Worm (Caenorhabditis elegans) whole organism, L4 larva: ENCODE results near the gene R10F2.5.

Experiments used
- F49E8.2 ChIP-seq: sonication (generic microtip); optimal IDR thresholded peaks from 2 replicates; lab custom pipeline; 2016; ENCODE audit warnings: missing compliant biosample characterization, mild to moderate bottlenecking, missing genetic modification characterization, borderline replicate concordance
- R02D3.7 ChIP-seq: fragments of 150-350 bp; sonication (generic microtip); optimal IDR thresholded peaks from 3 replicates; lab custom pipeline; 2014; ENCODE audit warnings: missing biosample characterization, missing genetic modification characterization
- T20F7.1 ChIP-seq: fragments of 200-800 bp; sonication (Bioruptor generic); optimal IDR thresholded peaks from 2 replicates; lab custom pipeline; 2018; ENCODE audit warnings: mild to moderate bottlenecking, missing genetic modification characterization, missing compliant biosample characterization
- Y105C5A.15 ChIP-seq: fragments of 200-800 bp; sonication (Bioruptor generic); IDR thresholded peaks from 2 replicates; pipeline ENCODE4 v1.3.6; 2022; ENCODE audit warnings: missing genetic modification characterization, missing compliant biosample characterization
- Y48G9A.11 ChIP-seq: fragments of 200-800 bp; sonication (Bioruptor generic); IDR thresholded peaks from 2 replicates; pipeline ENCODE4 v1.3.6; 2022; ENCODE audit warnings: missing genetic modification reagents, missing genetic modification characterization, missing compliant biosample characterization
- aha-1 ChIP-seq: fragments of 150-350 bp; peaks from one replicate; lab custom pipeline; 2014; ENCODE audit warnings: missing biosample characterization, missing genetic modification characterization
- aly-2 ChIP-seq: sonication (generic microtip); optimal IDR thresholded peaks from 2 replicates; lab custom pipeline; 2018; ENCODE audit warnings: missing biosample characterization, missing genetic modification characterization
- ama-1 ChIP-seq: fragments of 150-350 bp; optimal IDR thresholded peaks from 2 replicates; lab custom pipeline; 2014; ENCODE audit warnings: inconsistent platforms, mixed read lengths
- ceh-32 ChIP-seq: sonication (generic microtip); optimal IDR thresholded peaks from 2 replicates; lab custom pipeline; 2016; ENCODE audit warnings: mild to moderate bottlenecking, missing genetic modification characterization, missing compliant biosample characterization; ENCODE audit not compliant: poor library complexity
- ceh-44 ChIP-seq: fragments of 200-800 bp; sonication (Bioruptor generic); IDR thresholded peaks from 2 replicates; pipeline ENCODE4 v1.3.6; 2022; ENCODE audit warnings: missing genetic modification reagents, missing genetic modification characterization, missing compliant biosample characterization
- ceh-62 ChIP-seq: sonication (generic microtip); optimal IDR thresholded peaks from 2 replicates; lab custom pipeline; 2017; ENCODE audit warnings: missing biosample characterization, missing genetic modification characterization
- ceh-82 ChIP-seq: sonication (generic microtip); optimal IDR thresholded peaks from 2 replicates; lab custom pipeline; 2017; ENCODE audit warnings: missing biosample characterization, missing genetic modification characterization
- ctbp-1 ChIP-seq: fragments of 200-800 bp; sonication (Bioruptor generic); IDR thresholded peaks from 2 replicates; pipeline ENCODE4 v1.3.6; 2022; ENCODE audit warnings: missing genetic modification reagents, missing genetic modification characterization, missing compliant biosample characterization
- daf-12 ChIP-seq: fragments of 150-350 bp; optimal IDR thresholded peaks from 2 replicates; lab custom pipeline; 2014; ENCODE audit warnings: missing biosample characterization, missing genetic modification reagents, missing genetic modification characterization
- daf-16 ChIP-seq, 3 experiments: sonication (generic microtip); optimal IDR thresholded peaks; 2 replicates each; lab custom pipeline; 2016 to 2017; ENCODE audit warnings: missing genetic modification characterization in 3 of 3, missing genetic modification reagents in 3 of 3, mild to moderate bottlenecking in 2 of 3, missing compliant biosample characterization in 2 of 3, missing biosample characterization in 1 of 3, moderate library complexity in 1 of 3
- daf-19 ChIP-seq: fragments of 200-800 bp; sonication (Bioruptor generic); conservative IDR thresholded peaks from 2 replicates; pipeline ENCODE4 v1.3.6; 2022; ENCODE audit warnings: missing genetic modification characterization, missing compliant biosample characterization
- dmd-8 ChIP-seq: fragments of 200-800 bp; sonication (Bioruptor generic); IDR thresholded peaks from 2 replicates; pipeline ENCODE4 v1.3.6; 2022; ENCODE audit warnings: missing genetic modification characterization, missing compliant biosample characterization
- dpl-1 ChIP-seq: fragments of 150-350 bp; optimal IDR thresholded peaks from 2 replicates; lab custom pipeline; 2014; ENCODE audit warnings: missing biosample characterization, missing genetic modification reagents, missing genetic modification characterization
- duxl-1 ChIP-seq: sonication (generic microtip); optimal IDR thresholded peaks from 2 replicates; lab custom pipeline; 2016; ENCODE audit warnings: mild to moderate bottlenecking, missing genetic modification characterization, moderate library complexity, missing compliant biosample characterization; ENCODE audit not compliant: poor library complexity
- gei-8 ChIP-seq: fragments of 200-800 bp; sonication (Bioruptor generic); optimal IDR thresholded peaks from 2 replicates; lab custom pipeline; 2018; ENCODE audit warnings: mild to moderate bottlenecking, missing genetic modification characterization, missing compliant biosample characterization
- hlh-11 ChIP-seq: fragments of 200-800 bp; sonication (Bioruptor generic); optimal IDR thresholded peaks from 2 replicates; lab custom pipeline; 2018; ENCODE audit warnings: mild to moderate bottlenecking, missing genetic modification characterization, missing compliant biosample characterization
- jun-1 ChIP-seq: fragments of 150-350 bp; optimal IDR thresholded peaks from 2 replicates; lab custom pipeline; 2014; ENCODE audit warnings: missing biosample characterization, missing genetic modification reagents, missing genetic modification characterization
- lin-13 ChIP-seq: fragments of 150-350 bp; optimal IDR thresholded peaks from 2 replicates; lab custom pipeline; 2014; ENCODE audit warnings: missing biosample characterization, missing genetic modification reagents, missing genetic modification characterization
- lir-3 ChIP-seq: sonication (generic microtip); optimal IDR thresholded peaks from 2 replicates; lab custom pipeline; 2016; ENCODE audit warnings: mild to moderate bottlenecking, missing genetic modification characterization, missing compliant biosample characterization
- lsy-2 ChIP-seq, 2 experiments: fragments of 150-350 bp in 1 of 2; sonication (generic microtip) in 1 of 2; optimal IDR thresholded peaks; 2 replicates each; lab custom pipeline; 2014 to 2017; ENCODE audit warnings: missing biosample characterization in 2 of 2, missing genetic modification characterization in 2 of 2
- mep-1 ChIP-seq: fragments of 150-350 bp; sonication (generic microtip); optimal IDR thresholded peaks from 3 replicates; lab custom pipeline; 2014; ENCODE audit warnings: missing biosample characterization, missing genetic modification characterization
- mxl-3 ChIP-seq: fragments of 200-800 bp; sonication (Bioruptor generic); optimal IDR thresholded peaks from 2 replicates; lab custom pipeline; 2018; ENCODE audit warnings: mild to moderate bottlenecking, missing genetic modification characterization, missing compliant biosample characterization
- nhr-11 ChIP-seq: fragments of 150-350 bp; optimal IDR thresholded peaks from 2 replicates; lab custom pipeline; 2014; ENCODE audit warnings: missing biosample characterization, missing genetic modification characterization
- nhr-28 ChIP-seq: fragments of 150-350 bp; optimal IDR thresholded peaks from 2 replicates; lab custom pipeline; 2014; ENCODE audit warnings: missing biosample characterization, missing genetic modification characterization
- sdz-12 ChIP-seq: fragments of 200-800 bp; sonication (Bioruptor generic); optimal IDR thresholded peaks from 2 replicates; lab custom pipeline; 2018; ENCODE audit warnings: mild to moderate bottlenecking, missing genetic modification characterization, missing compliant biosample characterization
- set-16 ChIP-seq: fragments of 200-800 bp; sonication (Bioruptor generic); IDR thresholded peaks from 2 replicates; pipeline ENCODE4 v1.3.6; 2022; ENCODE audit warnings: missing genetic modification reagents, missing genetic modification characterization, missing compliant biosample characterization
- snpc-1.2 ChIP-seq: fragments of 200-800 bp; sonication (Bioruptor generic); IDR thresholded peaks from 2 replicates; pipeline ENCODE4 v1.3.6; 2022; ENCODE audit warnings: missing genetic modification reagents, missing genetic modification characterization, missing compliant biosample characterization
- spr-3 ChIP-seq: fragments of 200-800 bp; sonication (Bioruptor generic); optimal IDR thresholded peaks from 2 replicates; lab custom pipeline; 2018; ENCODE audit warnings: mild to moderate bottlenecking, missing genetic modification characterization, missing compliant biosample characterization
- tag-97 ChIP-seq: fragments of 200-800 bp; sonication (Bioruptor generic); IDR thresholded peaks from 2 replicates; pipeline ENCODE4 v1.3.6; 2022; ENCODE audit warnings: missing genetic modification characterization, missing compliant biosample characterization
- tra-1 ChIP-seq: fragments of 200-800 bp; sonication (Bioruptor generic); IDR thresholded peaks from 2 replicates; pipeline ENCODE4 v1.3.6; 2022; ENCODE audit warnings: missing genetic modification reagents, missing genetic modification characterization, missing compliant biosample characterization
- unc-39 ChIP-seq: sonication (generic microtip); optimal IDR thresholded peaks from 2 replicates; lab custom pipeline; 2017; ENCODE audit warnings: missing biosample characterization, missing genetic modification characterization
- unc-62 ChIP-seq, 3 experiments: fragments of 150-350 bp in 1 of 3; sonication (generic microtip); optimal IDR thresholded peaks in 2 of 3; peaks in 1 of 3; 1 replicate in 1 of 3; 2 replicates in 2 of 3; lab custom pipeline; 2014 to 2017; ENCODE audit warnings: missing biosample characterization in 3 of 3, missing genetic modification characterization in 3 of 3, missing genetic modification reagents in 3 of 3, missing genotype in 1 of 3
- zfp-2 ChIP-seq: sonication (generic microtip); optimal IDR thresholded peaks from 2 replicates; lab custom pipeline; 2016; ENCODE audit warnings: mild to moderate bottlenecking, missing genetic modification characterization, missing compliant biosample characterization
- zfp-3 ChIP-seq: fragments of 200-800 bp; sonication (Bioruptor generic); conservative IDR thresholded peaks from 2 replicates; pipeline ENCODE4 v1.3.6; 2022; ENCODE audit warnings: missing genetic modification reagents, missing genetic modification characterization, missing compliant biosample characterization
- ztf-11 ChIP-seq: fragments of 150-350 bp; optimal IDR thresholded peaks from 2 replicates; lab custom pipeline; 2014; ENCODE audit warnings: missing biosample characterization, missing genetic modification characterization
- ztf-7 ChIP-seq: fragments of 150-350 bp; optimal IDR thresholded peaks from 2 replicates; lab custom pipeline; 2014; ENCODE audit warnings: missing biosample characterization, missing genetic modification characterization

The R10F2.5 gene

DNA sequence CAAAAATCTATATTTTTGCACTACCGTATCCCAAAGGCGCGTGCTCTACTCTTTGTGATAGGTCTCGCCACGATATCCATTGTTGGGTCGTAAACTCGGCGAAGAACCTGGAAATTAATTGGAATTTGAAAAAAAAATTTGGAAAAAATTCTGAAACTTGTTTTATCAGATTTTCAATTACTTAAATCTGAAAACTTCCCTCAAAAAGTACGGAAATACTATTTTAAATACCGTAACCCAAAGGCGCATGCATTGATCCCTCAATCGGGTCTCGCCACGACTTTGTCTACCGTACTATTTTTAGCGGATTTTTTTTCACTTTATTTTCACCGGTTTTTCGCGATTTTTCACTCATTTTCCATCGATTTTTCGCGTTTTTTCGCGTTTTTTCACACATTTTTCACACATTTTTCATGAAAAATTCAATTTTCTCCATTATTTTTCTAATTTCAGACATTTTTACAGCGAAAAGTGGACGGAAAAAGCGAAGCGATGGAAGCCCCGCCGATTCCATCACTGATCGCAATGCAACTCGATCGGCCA is 22.1 kb upstream of the R10F2.5 start, which contains the start of gene H05C05.1 (continued):
- peak; percentile 91 for TF ChIP-seq F49E8.2 (tag; lab: Kevin White, UChicago)
- TF ChIP-seq snpc-1.2 (GFP tag; lab: Robert Waterston, UW): no peak
- TF ChIP-seq, all 104 proteins: peak for 3

DNA sequence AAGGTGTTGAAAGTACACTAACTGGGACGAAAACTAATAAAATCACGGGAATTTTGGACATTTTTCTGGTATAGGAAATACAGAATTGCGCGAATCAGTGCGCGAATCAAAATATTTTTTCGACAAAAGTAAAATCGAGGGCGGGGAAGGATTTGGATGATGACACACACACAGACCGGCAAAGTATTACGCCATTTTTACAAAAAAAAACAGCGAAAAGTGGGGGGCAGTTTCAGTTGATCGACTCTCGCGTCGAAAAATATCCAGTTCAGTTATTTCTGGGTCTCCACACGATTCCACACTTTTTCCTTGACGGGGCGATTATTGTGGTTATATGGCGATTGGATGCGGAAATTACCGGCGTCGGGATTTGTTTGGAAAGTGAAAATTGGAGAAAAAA is 21.5 kb upstream of the R10F2.5 start, which contains the start of gene H05C05.4:
H05C05.4 (minus strand) TSS at position 101 of the 400 bp plus-strand sequence.
- TF ChIP-seq Y105C5A.15 (GFP tag; lab: Robert Waterston, UW) (no peak), R02D3.7 (tag; lab: Kevin White, UChicago) (no peak), daf-19 (GFP tag; lab: Robert Waterston, UW) (no peak), tra-1 (GFP tag; lab: Robert Waterston, UW) (no peak), ceh-32 (tag; lab: Kevin White, UChicago) (no peak), sdz-12 (GFP tag; lab: Kevin White, UChicago) (no peak), zfp-3 (no peak), unc-39 (tag; lab: Kevin White, UChicago) (no peak), lsy-2 (tag; optimal IDR thresholded peaks at IDR 0.05; lab: Kevin White, UChicago) (no peak), ztf-7 (tag; lab: Kevin White, UChicago) (no peak)

DNA sequence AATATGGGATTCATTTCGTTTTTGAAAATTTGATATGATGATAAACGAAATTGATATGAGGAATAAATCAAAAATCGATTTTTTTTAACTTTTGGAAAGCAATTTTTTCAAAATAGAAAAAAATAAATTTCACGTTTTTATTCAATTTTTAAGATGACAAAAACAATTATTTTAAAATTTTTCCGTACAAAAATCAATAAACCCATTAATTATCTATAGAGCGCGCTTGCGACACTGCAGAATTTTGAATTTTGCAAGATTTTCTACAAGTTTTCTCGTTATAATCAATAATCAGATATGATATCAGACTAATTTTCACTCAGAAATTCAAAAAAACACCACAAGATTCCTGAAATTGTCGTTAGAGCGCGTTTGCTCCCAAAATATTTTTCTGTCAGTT is 19.4 kb upstream of the R10F2.5 start, which contains the start of gene R10F2.6:
R10F2.6 (minus strand) TSS at position 101 of the 400 bp plus-strand sequence.
- no peak for TF ChIP-seq ceh-62 (tag; lab: Kevin White, UChicago)
- no peak for TF ChIP-seq nhr-28 (tag; lab: Kevin White, UChicago)
- TF ChIP-seq zfp-2 (tag; lab: Kevin White, UChicago): no peak
- no peak for TF ChIP-seq dmd-8 (GFP tag; lab: Robert Waterston, UW)
- no peak for TF ChIP-seq aly-2
- TF ChIP-seq lin-13 (GFP tag; lab: Kevin White, UChicago): no peak
- no peak for TF ChIP-seq aha-1 (tag; lab: Kevin White, UChicago)
- no peak for TF ChIP-seq set-16 (GFP tag; lab: Robert Waterston, UW)
- TF ChIP-seq dpl-1 (GFP tag; lab: Kevin White, UChicago): no peak
- no peak for TF ChIP-seq gei-8 (GFP tag; lab: Kevin White, UChicago)
- TF ChIP-seq daf-16 (GFP tag; optimal IDR thresholded peaks at IDR 0.05; lab: Kevin White, UChicago): no peak
- TF ChIP-seq daf-16 (tag; optimal IDR thresholded peaks at IDR 0.05; lab: Kevin White, UChicago): no peak
- no peak for TF ChIP-seq duxl-1
- TF ChIP-seq snpc-1.2 (GFP tag; lab: Robert Waterston, UW): no peak
- no peak for TF ChIP-seq mep-1 (tag; lab: Kevin White, UChicago)
- no peak for TF ChIP-seq ctbp-1
- no peak for TF ChIP-seq mxl-3 (GFP tag; lab: Kevin White, UChicago)
- TF ChIP-seq daf-12: no peak
- no peak for TF ChIP-seq tag-97 (GFP tag; lab: Robert Waterston, UW)
- no peak for TF ChIP-seq T20F7.1 (GFP tag; lab: Kevin White, UChicago)
- TF ChIP-seq ztf-11 (tag; lab: Kevin White, UChicago): no peak

ce11 chrIII:2941578-2941977 is 17.0 kb upstream of the R10F2.5 start:
- TF ChIP-seq unc-62 (GFP tag; optimal IDR thresholded peaks at IDR 0.05 in 1 of 2; lab: Kevin White, UChicago) (peak in 1 of 2 experiments; percentile 94), unc-62 (tag; optimal IDR thresholded peaks at IDR 0.05; lab: Kevin White, UChicago) (no peak), jun-1 (no peak)

DNA sequence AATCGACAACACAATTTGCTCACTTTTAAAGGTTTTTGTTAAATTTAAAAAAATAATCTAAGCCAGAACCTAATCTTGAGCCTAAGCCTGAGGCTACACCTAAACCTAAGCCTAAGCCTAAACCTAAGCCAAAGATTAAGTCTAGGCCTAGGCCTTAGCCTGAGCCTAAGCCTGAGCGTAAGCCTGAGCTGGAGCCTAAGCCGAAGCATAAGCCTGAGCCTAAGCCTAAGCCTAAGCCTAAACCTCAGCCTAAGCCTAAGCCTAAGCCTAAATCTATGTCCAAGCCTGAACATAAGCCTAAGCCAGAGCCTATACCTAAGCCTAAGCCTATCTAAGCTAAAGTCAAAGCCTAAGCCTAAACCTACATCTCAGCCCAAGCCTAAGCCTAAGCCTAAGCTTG is 13.2 kb upstream of the R10F2.5 start:
- TF ChIP-seq ceh-82 (no peak), ama-1 (lab: Kevin White, UChicago) (no peak), ztf-11 (tag; lab: Kevin White, UChicago) (no peak), unc-39 (tag; lab: Kevin White, UChicago) (no peak), lir-3 (tag; lab: Kevin White, UChicago) (no peak), hlh-11 (tag; lab: Kevin White, UChicago) (no peak), jun-1 (no peak), spr-3 (GFP tag; lab: Kevin White, UChicago) (no peak), aha-1 (tag; lab: Kevin White, UChicago) (no peak), Y48G9A.11 (GFP tag; lab: Robert Waterston, UW) (no peak), ceh-44 (GFP tag; lab: Robert Waterston, UW) (no peak), nhr-11 (tag; lab: Kevin White, UChicago) (no peak)
